Fruit fly (Drosophila melanogaster) S2 (cell line): Measurements from ENCODE around the gene Galk.

Experiments used
- CG8478 ChIP-seq: fragments of >200 bp; optimal IDR thresholded peaks from 2 replicates; lab custom pipeline; 2018
- CTCF ChIP-seq, 2 experiments: fragments of >200 bp; optimal IDR thresholded peaks; 2 replicates each; lab custom pipeline; 2018

- TF ChIP-seq CG8478 (lab: Kevin White, UChicago), result no peak
- TF ChIP-seq CTCF (optimal IDR thresholded peaks at IDR 0.05; lab: Kevin White, UChicago), result no peak
Measured at dm6 chr3L:9032871-9033270, 47.0 kb upstream of the Galk start.
